Worm (Caenorhabditis elegans) whole organism, L4 larva: Measurements from ENCODE around the gene C02B4.3.
A peak's percentile ranks its signal among the peaks of the same experiment; 100 is the strongest.

Experiments
- F10B5.3 ChIP-seq: sonication (generic microtip); optimal IDR thresholded peaks from 2 replicates; lab custom pipeline; 2016; ENCODE audit warnings: mild to moderate bottlenecking, missing genetic modification characterization, missing compliant biosample characterization
- T20F7.1 ChIP-seq: fragments of 200-800 bp; sonication (Bioruptor generic); optimal IDR thresholded peaks from 2 replicates; lab custom pipeline; 2018; ENCODE audit warnings: mild to moderate bottlenecking, missing genetic modification characterization, missing compliant biosample characterization
- T26A8.4 ChIP-seq: fragments of 200-800 bp; sonication (Bioruptor generic); IDR thresholded peaks from 2 replicates; pipeline ENCODE4 v1.3.6; 2022; ENCODE audit warnings: missing genetic modification characterization, missing compliant biosample characterization
- Y105C5A.15 ChIP-seq: fragments of 200-800 bp; sonication (Bioruptor generic); IDR thresholded peaks from 2 replicates; pipeline ENCODE4 v1.3.6; 2022; ENCODE audit warnings: missing genetic modification characterization, missing compliant biosample characterization
- Y5F2A.4 ChIP-seq: fragments of 200-800 bp; sonication (Bioruptor generic); optimal IDR thresholded peaks from 2 replicates; lab custom pipeline; 2018; ENCODE audit warnings: mild to moderate bottlenecking, missing genetic modification characterization, missing compliant biosample characterization
- aha-1 ChIP-seq: fragments of 150-350 bp; peaks from one replicate; lab custom pipeline; 2014; ENCODE audit warnings: missing biosample characterization, missing genetic modification characterization
- ctbp-1 ChIP-seq: fragments of 200-800 bp; sonication (Bioruptor generic); IDR thresholded peaks from 2 replicates; pipeline ENCODE4 v1.3.6; 2022; ENCODE audit warnings: missing genetic modification reagents, missing genetic modification characterization, missing compliant biosample characterization
- daf-16 ChIP-seq, 3 experiments: sonication (generic microtip); optimal IDR thresholded peaks; 2 replicates each; lab custom pipeline; 2016 to 2017; ENCODE audit warnings: missing genetic modification characterization in 3 of 3, missing genetic modification reagents in 3 of 3, mild to moderate bottlenecking in 2 of 3, missing compliant biosample characterization in 2 of 3, missing biosample characterization in 1 of 3, moderate library complexity in 1 of 3
- dmd-8 ChIP-seq: fragments of 200-800 bp; sonication (Bioruptor generic); IDR thresholded peaks from 2 replicates; pipeline ENCODE4 v1.3.6; 2022; ENCODE audit warnings: missing genetic modification characterization, missing compliant biosample characterization
- dmd-9 ChIP-seq: fragments of 200-800 bp; sonication (Bioruptor generic); IDR thresholded peaks from 2 replicates; pipeline ENCODE4 v1.3.6; 2022; ENCODE audit warnings: missing genetic modification reagents, missing genetic modification characterization, missing compliant biosample characterization
- dpl-1 ChIP-seq: fragments of 150-350 bp; optimal IDR thresholded peaks from 2 replicates; lab custom pipeline; 2014; ENCODE audit warnings: missing biosample characterization, missing genetic modification reagents, missing genetic modification characterization
- duxl-1 ChIP-seq: sonication (generic microtip); optimal IDR thresholded peaks from 2 replicates; lab custom pipeline; 2016; ENCODE audit warnings: mild to moderate bottlenecking, missing genetic modification characterization, moderate library complexity, missing compliant biosample characterization; ENCODE audit not compliant: poor library complexity
- dve-1 ChIP-seq: sonication (generic microtip); optimal IDR thresholded peaks from 2 replicates; lab custom pipeline; 2017; ENCODE audit warnings: antibody characterized with exemption, mild to moderate bottlenecking, missing genetic modification characterization, missing compliant biosample characterization; ENCODE audit not compliant: insufficient read depth
- egl-43 ChIP-seq: fragments of 200-800 bp; sonication (Bioruptor generic); IDR thresholded peaks from 2 replicates; pipeline ENCODE4 v1.3.6; 2022; ENCODE audit warnings: missing genetic modification reagents, missing genetic modification characterization, missing compliant biosample characterization
- hlh-11 ChIP-seq: fragments of 200-800 bp; sonication (Bioruptor generic); optimal IDR thresholded peaks from 2 replicates; lab custom pipeline; 2018; ENCODE audit warnings: mild to moderate bottlenecking, missing genetic modification characterization, missing compliant biosample characterization
- hlh-30 ChIP-seq: sonication (generic microtip); optimal IDR thresholded peaks from 2 replicates; lab custom pipeline; 2017; ENCODE audit warnings: antibody characterized with exemption, mild to moderate bottlenecking, missing genetic modification characterization, missing compliant biosample characterization; ENCODE audit not compliant: insufficient read depth
- hmg-1.1 ChIP-seq: fragments of 200-800 bp; sonication (Bioruptor generic); IDR thresholded peaks from 2 replicates; pipeline ENCODE4 v1.3.6; 2022; ENCODE audit warnings: missing genetic modification reagents, missing genetic modification characterization, missing compliant biosample characterization
- lim-7 ChIP-seq: fragments of 200-800 bp; sonication (Bioruptor generic); IDR thresholded peaks from 2 replicates; pipeline ENCODE4 v1.3.6; 2022; ENCODE audit warnings: missing genetic modification characterization, missing compliant biosample characterization
- lin-1 ChIP-seq: fragments of 200-800 bp; sonication (Bioruptor generic); IDR thresholded peaks from 2 replicates; pipeline ENCODE4 v1.3.6; 2022; ENCODE audit warnings: missing genetic modification reagents, missing genetic modification characterization, missing compliant biosample characterization
- lin-13 ChIP-seq: fragments of 150-350 bp; optimal IDR thresholded peaks from 2 replicates; lab custom pipeline; 2014; ENCODE audit warnings: missing biosample characterization, missing genetic modification reagents, missing genetic modification characterization
- lin-38 ChIP-seq: fragments of 200-800 bp; sonication (Bioruptor generic); IDR thresholded peaks from 2 replicates; pipeline ENCODE4 v1.3.6; 2022; ENCODE audit warnings: missing genetic modification reagents, missing genetic modification characterization, missing compliant biosample characterization
- lsy-2 ChIP-seq, 2 experiments: fragments of 150-350 bp in 1 of 2; sonication (generic microtip) in 1 of 2; optimal IDR thresholded peaks; 2 replicates each; lab custom pipeline; 2014 to 2017; ENCODE audit warnings: missing biosample characterization in 2 of 2, missing genetic modification characterization in 2 of 2
- madf-9 ChIP-seq: fragments of 200-800 bp; sonication (Bioruptor generic); conservative IDR thresholded peaks from 2 replicates; pipeline ENCODE4 v1.3.6; 2022; ENCODE audit warnings: missing genetic modification reagents, missing genetic modification characterization, missing compliant biosample characterization
- mep-1 ChIP-seq: fragments of 150-350 bp; sonication (generic microtip); optimal IDR thresholded peaks from 3 replicates; lab custom pipeline; 2014; ENCODE audit warnings: missing biosample characterization, missing genetic modification characterization
- nhr-111 ChIP-seq: fragments of 200-800 bp; sonication (Bioruptor generic); optimal IDR thresholded peaks from 2 replicates; lab custom pipeline; 2018; ENCODE audit warnings: mild to moderate bottlenecking, missing genetic modification characterization, missing compliant biosample characterization
- nhr-237 ChIP-seq: sonication (generic microtip); optimal IDR thresholded peaks from 2 replicates; lab custom pipeline; 2017; ENCODE audit warnings: missing biosample characterization, missing genetic modification characterization
- nhr-25 ChIP-seq: sonication (generic microtip); optimal IDR thresholded peaks from 2 replicates; lab custom pipeline; 2017; ENCODE audit warnings: missing genetic modification characterization, mild to moderate bottlenecking, missing compliant biosample characterization, antibody characterized with exemption, moderate library complexity, borderline replicate concordance; ENCODE audit not compliant: insufficient read depth
- nhr-42 ChIP-seq: fragments of 200-800 bp; sonication (Bioruptor generic); IDR thresholded peaks from 2 replicates; pipeline ENCODE4 v1.3.6; 2022; ENCODE audit warnings: missing genetic modification characterization, missing compliant biosample characterization
- nhr-76 ChIP-seq: fragments of 150-350 bp; optimal IDR thresholded peaks from 2 replicates; lab custom pipeline; 2014; ENCODE audit warnings: missing biosample characterization, missing genetic modification characterization
- pha-4 ChIP-seq, 2 experiments: fragments of 150-350 bp in 1 of 2; fragments of 200-800 bp in 1 of 2; sonication (Bioruptor generic) in 1 of 2; IDR thresholded peaks in 1 of 2; optimal IDR thresholded peaks in 1 of 2; 2 replicates each; pipeline versions ENCODE4 v1.3.6 to Lab custom; 2014 to 2022; ENCODE audit warnings: missing genetic modification characterization in 2 of 2, missing genetic modification reagents in 2 of 2, missing biosample characterization in 1 of 2, missing compliant biosample characterization in 1 of 2
- php-3 ChIP-seq: fragments of 200-800 bp; sonication (Bioruptor generic); IDR thresholded peaks from 2 replicates; pipeline ENCODE4 v1.3.6; 2022; ENCODE audit warnings: missing genetic modification reagents, missing genetic modification characterization, missing compliant biosample characterization
- pqm-1 ChIP-seq: sonication (generic microtip); optimal IDR thresholded peaks from 2 replicates; lab custom pipeline; 2017; ENCODE audit warnings: missing biosample characterization, missing genetic modification characterization
- rbr-2 ChIP-seq: sonication (generic microtip); optimal IDR thresholded peaks from 2 replicates; lab custom pipeline; 2016; ENCODE audit warnings: missing genotype, missing genetic modification characterization, missing compliant biosample characterization
- saeg-2 ChIP-seq: fragments of 200-800 bp; sonication (Bioruptor generic); IDR thresholded peaks from 2 replicates; pipeline ENCODE4 v1.3.6; 2022; ENCODE audit warnings: missing genetic modification reagents, missing genetic modification characterization, missing compliant biosample characterization
- sdz-12 ChIP-seq: fragments of 200-800 bp; sonication (Bioruptor generic); optimal IDR thresholded peaks from 2 replicates; lab custom pipeline; 2018; ENCODE audit warnings: mild to moderate bottlenecking, missing genetic modification characterization, missing compliant biosample characterization
- spr-3 ChIP-seq: fragments of 200-800 bp; sonication (Bioruptor generic); optimal IDR thresholded peaks from 2 replicates; lab custom pipeline; 2018; ENCODE audit warnings: mild to moderate bottlenecking, missing genetic modification characterization, missing compliant biosample characterization
- unc-130 ChIP-seq: sonication (generic microtip); optimal IDR thresholded peaks from 2 replicates; lab custom pipeline; 2016; ENCODE audit warnings: missing genetic modification reagents, missing genetic modification characterization, missing compliant biosample characterization
- zfp-2 ChIP-seq: sonication (generic microtip); optimal IDR thresholded peaks from 2 replicates; lab custom pipeline; 2016; ENCODE audit warnings: mild to moderate bottlenecking, missing genetic modification characterization, missing compliant biosample characterization
- zfp-3 ChIP-seq: fragments of 200-800 bp; sonication (Bioruptor generic); conservative IDR thresholded peaks from 2 replicates; pipeline ENCODE4 v1.3.6; 2022; ENCODE audit warnings: missing genetic modification reagents, missing genetic modification characterization, missing compliant biosample characterization

The C02B4.3 gene

ce11 chrX:12664987-12665451 is 5.4 kb upstream of the C02B4.3 start (continued):
- TF ChIP-seq Y5F2A.4 (peak; percentile 65), hlh-11 (tag; lab: Kevin White, UChicago) (peak; percentile 77), duxl-1 (peak; percentile 85)

- TF ChIP-seq daf-16 (GFP tag; optimal IDR thresholded peaks at IDR 0.05; lab: Kevin White, UChicago) (no peak), daf-16 (tag; optimal IDR thresholded peaks at IDR 0.05; lab: Kevin White, UChicago) (no peak), dpl-1 (no peak), pha-4 (GFP tag; IDR thresholded peaks at IDR 0.05; lab: Robert Waterston, UW) (no peak), pha-4 (tag; optimal IDR thresholded peaks at IDR 0.05; lab: Kevin White, UChicago) (no peak), sdz-12 (GFP tag; lab: Kevin White, UChicago) (no peak), rbr-2 (no peak)
These were observed 4.8 kb upstream of the C02B4.3 start for ce11 chrX:12664443-12664842.

ce11 chrX:12663537-12663936 is 3.9 kb upstream of the C02B4.3 start, which contains the start of gene nlp-76:
Gene nlp-76 (minus strand): TSS chrX:12663903.
- TF ChIP-seq T26A8.4 (GFP tag; lab: Robert Waterston, UW) (no peak; the same call in 1 of the 2 replicates), egl-43 (GFP tag; lab: Robert Waterston, UW) (0 out of 2 replicates have a peak, but pooled peaks have one; percentile 52), nhr-111 (no peak), mep-1 (tag; lab: Kevin White, UChicago) (peak; percentile 41), lin-38 (GFP tag; lab: Robert Waterston, UW) (0 out of 2 replicates have a peak, but pooled peaks have one; percentile 6), lim-7 (GFP tag; lab: Robert Waterston, UW) (peak; percentile 61; the same call in 1 of the 2 replicates), hmg-1.1 (GFP tag; lab: Robert Waterston, UW) (0 out of 2 replicates have a peak, but pooled peaks have one; percentile 36), dmd-9 (GFP tag; lab: Robert Waterston, UW) (peak; percentile 41; the same call in 1 of the 2 replicates), zfp-3 (GFP tag; lab: Robert Waterston, UW) (0 out of 2 replicates have a peak, but pooled peaks have one; percentile 11), sdz-12 (GFP tag; lab: Kevin White, UChicago) (peak; percentile 15), daf-16 (GFP tag; optimal IDR thresholded peaks at IDR 0.05; lab: Kevin White, UChicago) (no peak), daf-16 (tag; optimal IDR thresholded peaks at IDR 0.05; lab: Kevin White, UChicago) (peak; percentile 41), aha-1 (tag; lab: Kevin White, UChicago) (peak; percentile 98), dmd-8 (GFP tag; lab: Robert Waterston, UW) (no peak), spr-3 (peak; percentile 39), hlh-30 (tag; lab: Kevin White, UChicago) (peak; percentile 56), madf-9 (GFP tag; lab: Robert Waterston, UW) (no peak), lsy-2 (tag; optimal IDR thresholded peaks at IDR 0.05; lab: Kevin White, UChicago) (peak in 1 of 2 experiments; percentile 37), php-3 (0 out of 2 replicates have a peak, but pooled peaks have one; percentile 21)

- TF ChIP-seq aha-1 (tag; lab: Kevin White, UChicago) (peak; percentile 95), duxl-1 (peak; percentile 10), ctbp-1 (GFP tag; lab: Robert Waterston, UW) (peak; percentile 21; the same call in 1 of the 2 replicates), dmd-9 (GFP tag; lab: Robert Waterston, UW) (no peak), nhr-25 (tag; lab: Kevin White, UChicago) (peak; percentile 47), nhr-237 (no peak), lin-13 (GFP tag; lab: Kevin White, UChicago) (no peak)
These were observed 3.5 kb upstream of the C02B4.3 start for ce11 chrX:12663114-12663513.

ce11 chrX:12661091-12661526 is 1.5 kb upstream of the C02B4.3 start:
- peak; percentile 78 for TF ChIP-seq F10B5.3 (tag; lab: Kevin White, UChicago)
- TF ChIP-seq madf-9 (GFP tag; lab: Robert Waterston, UW), result peak; percentile 80
- peak; percentile 75; the same call in 1 of the 2 replicates for TF ChIP-seq pha-4 (GFP tag; IDR thresholded peaks at IDR 0.05; lab: Robert Waterston, UW)
- TF ChIP-seq pha-4 (tag; optimal IDR thresholded peaks at IDR 0.05; lab: Kevin White, UChicago), result no peak
- peak; percentile 44 for TF ChIP-seq zfp-2 (tag; lab: Kevin White, UChicago)
- no peak for TF ChIP-seq saeg-2
- peak; percentile 63 for TF ChIP-seq dve-1 (tag; lab: Kevin White, UChicago)
- no peak for TF ChIP-seq nhr-76 (tag; lab: Kevin White, UChicago)
- no peak; the same call in 1 of the 2 replicates for TF ChIP-seq lin-1 (GFP tag; lab: Robert Waterston, UW)
- TF ChIP-seq T20F7.1, result peak; percentile 29
- TF ChIP-seq mep-1 (tag; lab: Kevin White, UChicago), result peak; percentile 74
- peak; percentile 72 for TF ChIP-seq nhr-42 (GFP tag; lab: Robert Waterston, UW)
- TF ChIP-seq dmd-9 (GFP tag; lab: Robert Waterston, UW), result peak; percentile 83; the same call in 1 of the 2 replicates
- peak; percentile 30 for TF ChIP-seq unc-130 (GFP tag; lab: Kevin White, UChicago)
- no peak for TF ChIP-seq pqm-1
- TF ChIP-seq dmd-8 (GFP tag; lab: Robert Waterston, UW), result peak; percentile 85
- peak in 1 of 2 experiments; percentile 63 for TF ChIP-seq lsy-2 (tag; optimal IDR thresholded peaks at IDR 0.05; lab: Kevin White, UChicago)
- peak; percentile 85 for TF ChIP-seq spr-3
- peak; percentile 77; the same call in 1 of the 2 replicates for TF ChIP-seq Y105C5A.15 (GFP tag; lab: Robert Waterston, UW)
